Worm (Caenorhabditis elegans): Measurements from ENCODE around the gene chch-3.

The chch-3 gene

DNA sequence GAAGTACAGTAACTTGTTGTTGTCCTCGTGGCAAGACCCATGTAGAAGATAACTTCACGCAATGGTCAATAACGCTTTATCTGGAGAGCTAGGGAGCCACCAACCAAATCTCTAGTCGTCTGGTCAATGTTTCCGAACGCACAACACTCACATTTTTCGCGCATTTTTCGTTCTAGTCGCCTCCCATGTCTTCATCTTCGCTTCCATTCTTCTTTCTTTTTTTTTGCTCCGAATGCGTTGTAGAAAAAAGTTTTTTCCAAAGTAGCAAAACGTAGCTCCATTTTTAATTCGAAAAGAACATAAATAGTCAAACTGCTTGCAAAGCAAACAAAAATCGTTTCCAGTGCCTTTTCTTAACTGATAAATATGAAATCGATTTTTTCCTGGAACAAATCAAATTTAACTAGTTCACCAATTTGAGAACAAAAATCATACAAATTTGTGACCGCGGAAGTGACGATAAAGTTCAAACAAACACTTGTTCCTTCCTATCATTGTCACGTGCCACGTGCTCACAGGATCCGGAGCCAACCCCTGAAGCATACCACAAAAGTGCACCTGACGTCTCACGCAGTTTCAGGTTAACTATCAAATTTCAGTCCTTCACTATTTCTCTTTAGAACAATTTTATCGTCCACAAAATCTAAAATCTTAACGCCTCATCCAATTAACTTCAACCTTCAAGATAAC is 2.2 kb downstream of the chch-3 start (continued):
- TF ChIP-seq pha-4 (GFP tag; IDR thresholded peaks at IDR 0.05) (no peak), pha-4 (tag; optimal IDR thresholded peaks at IDR 0.05) (no peak), mep-1 (tag; optimal IDR thresholded peaks at IDR 0.05) (no peak), sdz-12 (GFP tag; optimal IDR thresholded peaks at IDR 0.05) (no peak), F26F4.8 (GFP tag; conservative IDR thresholded peaks at IDR 0.05) (no peak)

DNA sequence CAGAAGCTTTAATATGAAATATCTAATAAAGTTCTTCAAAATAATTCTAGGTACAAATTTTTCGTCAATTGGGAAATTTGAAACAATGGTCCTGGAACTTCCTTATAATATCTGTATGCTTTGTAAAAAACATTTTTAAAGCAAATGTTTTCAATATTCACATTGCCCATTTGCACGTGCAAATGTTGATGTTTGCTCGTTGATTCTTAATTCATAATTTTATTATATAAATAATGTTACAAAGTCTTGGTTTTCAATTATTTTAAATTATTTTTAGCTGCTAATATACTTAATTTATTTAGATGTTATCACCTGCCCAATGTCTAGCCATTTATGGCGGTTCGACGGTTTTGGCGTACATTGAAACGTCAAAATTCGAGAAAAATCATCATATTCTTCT is 5.2 kb downstream of the chch-3 start, which contains the start of gene M176.11:
Gene M176.11, plus strand, starts transcription at position 301 of the 400 bp plus-strand sequence.
- TF ChIP-seq lin-15B (tag; optimal IDR thresholded peaks at IDR 0.05) (no peak), pqm-1 (tag; optimal IDR thresholded peaks at IDR 0.05) (no peak), lin-39 (tag; optimal IDR thresholded peaks at IDR 0.05) (no peak), ceh-20 (GFP tag; IDR thresholded peaks at IDR 0.05) (no peak), jun-1 (tag; optimal IDR thresholded peaks at IDR 0.05) (no peak), nhr-77 (tag; optimal IDR thresholded peaks at IDR 0.05) (no peak), spr-3 (GFP tag; optimal IDR thresholded peaks at IDR 0.05) (no peak)

DNA sequence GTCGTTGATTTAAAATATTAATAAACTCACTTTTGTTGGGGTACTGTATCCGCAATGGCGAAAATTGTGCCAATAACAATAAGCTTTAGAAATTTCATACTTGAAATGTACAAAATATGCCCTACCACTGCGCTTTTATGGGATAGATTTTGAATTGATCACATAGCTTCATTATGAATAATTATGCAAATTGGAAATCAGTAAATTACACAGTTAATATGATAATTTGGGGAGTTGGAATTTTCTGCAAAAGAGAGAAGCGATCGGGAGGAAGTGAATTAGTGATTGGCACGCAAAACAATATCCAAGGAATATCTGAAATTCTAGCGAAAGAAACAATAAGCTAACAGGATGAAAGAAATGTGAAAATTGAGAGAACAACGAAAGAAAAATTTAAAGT is 9.3 kb downstream of the chch-3 start, which contains the start of gene M176.10:
Gene M176.10, minus strand, starts transcription at position 101 of the 400 bp plus-strand sequence.
- TF ChIP-seq zfp-2 (tag; optimal IDR thresholded peaks at IDR 0.05): no peak
- no peak for TF ChIP-seq ZK546.5 (tag; optimal IDR thresholded peaks at IDR 0.05)
- no peak for TF ChIP-seq nhr-11 (tag; optimal IDR thresholded peaks at IDR 0.05)
- no peak for TF ChIP-seq nhr-41 (GFP tag; IDR thresholded peaks at IDR 0.05)
- TF ChIP-seq mep-1 (tag; optimal IDR thresholded peaks at IDR 0.05): no peak
- TF ChIP-seq snpc-4 (tag; optimal IDR thresholded peaks at IDR 0.05): no peak
- TF ChIP-seq ceh-28 (tag; optimal IDR thresholded peaks at IDR 0.05): no peak
- TF ChIP-seq nhr-6 (tag; optimal IDR thresholded peaks at IDR 0.05): no peak
- TF ChIP-seq hmg-1.1 (GFP tag; IDR thresholded peaks at IDR 0.05): no peak
- TF ChIP-seq Y5F2A.4 (GFP tag; optimal IDR thresholded peaks at IDR 0.05): no peak
- TF ChIP-seq hlh-11 (tag; optimal IDR thresholded peaks at IDR 0.05): no peak
- no peak for TF ChIP-seq egl-43 (GFP tag; IDR thresholded peaks at IDR 0.05)
- TF ChIP-seq Y48G9A.11 (GFP tag; IDR thresholded peaks at IDR 0.05): no peak
- no peak for TF ChIP-seq nhr-10 (tag; optimal IDR thresholded peaks at IDR 0.05)

DNA sequence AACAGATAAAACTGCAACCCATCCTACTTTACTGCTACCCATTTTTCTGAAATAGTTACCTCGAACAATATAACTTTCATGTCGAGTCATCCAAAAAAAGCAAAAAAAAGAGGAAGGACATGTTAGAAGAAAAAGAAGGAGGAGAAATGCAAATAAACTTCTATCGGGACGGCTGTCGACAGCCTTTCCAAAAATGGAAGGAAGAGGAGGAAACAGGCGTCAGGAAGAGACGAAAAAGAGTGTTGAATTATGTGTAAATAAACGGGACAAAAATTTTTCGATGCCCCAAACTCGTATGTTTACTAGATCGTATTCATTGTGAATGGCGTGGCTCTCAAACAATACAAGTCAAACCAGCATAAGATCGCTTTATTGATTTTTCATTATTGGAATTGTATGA is 10.8 kb downstream of the chch-3 start, which contains the start of gene M176.5:
Gene M176.5, minus strand, starts transcription at position 101 of the 400 bp plus-strand sequence.
- no peak for TF ChIP-seq nhr-42 (GFP tag; IDR thresholded peaks at IDR 0.05)
- TF ChIP-seq pha-4 (GFP tag; IDR thresholded peaks at IDR 0.05): no peak
- peak; percentile 42 for TF ChIP-seq pha-4 (tag; optimal IDR thresholded peaks at IDR 0.05)
- TF ChIP-seq unc-62 (GFP tag; optimal IDR thresholded peaks at IDR 0.05 in 1 of 2): peak in 1 of 2 experiments; percentile 44
- TF ChIP-seq unc-62 (tag; optimal IDR thresholded peaks at IDR 0.05): no peak
- no peak for TF ChIP-seq F10B5.3 (tag; optimal IDR thresholded peaks at IDR 0.05)

DNA sequence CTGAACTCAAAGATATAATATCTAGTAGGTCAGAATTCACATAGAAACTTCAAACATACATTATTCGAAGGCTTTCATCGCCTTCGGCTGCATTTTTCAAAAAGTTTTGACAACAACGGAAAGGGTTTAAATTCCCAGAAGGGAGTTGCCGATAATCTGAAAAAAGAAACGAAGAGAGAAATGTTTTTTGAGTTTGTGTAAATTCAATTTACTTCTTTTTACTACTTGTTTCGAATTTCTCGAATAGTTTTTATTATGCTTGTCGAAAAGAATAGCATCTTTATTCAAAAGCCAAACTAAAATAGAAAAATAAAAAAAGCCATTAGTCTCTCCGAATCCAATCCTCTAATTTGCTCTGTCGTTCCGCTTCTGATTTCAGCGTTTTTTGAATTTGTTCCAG is 14.3 kb downstream of the chch-3 start:
- TF ChIP-seq daf-19 (GFP tag; conservative IDR thresholded peaks at IDR 0.05) (no peak), Y5F2A.4 (GFP tag; optimal IDR thresholded peaks at IDR 0.05) (no peak), ces-1 (GFP tag; optimal IDR thresholded peaks at IDR 0.05) (peak; percentile 37), nhr-102 (tag; optimal IDR thresholded peaks at IDR 0.05) (no peak), fkh-10 (GFP tag; optimal IDR thresholded peaks at IDR 0.05) (peak; percentile 42)

DNA sequence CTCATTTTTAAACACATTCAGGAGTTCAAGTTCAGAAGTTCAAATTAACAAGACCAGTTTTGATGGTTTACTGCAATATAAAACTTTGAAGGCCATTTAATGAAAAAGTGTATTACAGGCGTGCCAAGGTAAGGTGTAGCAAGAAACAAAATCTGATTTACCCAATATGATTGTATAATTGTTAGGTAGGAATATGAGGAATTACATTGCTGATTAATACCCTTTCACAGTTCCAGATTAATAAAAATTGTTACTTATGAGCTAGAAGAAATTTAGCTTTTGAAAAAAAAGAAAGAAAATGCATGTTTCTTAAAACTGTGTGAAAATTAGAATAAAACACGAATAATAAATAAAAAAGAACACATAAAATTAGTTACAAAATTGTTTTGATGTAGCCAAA is 16.8 kb downstream of the chch-3 start, which contains the start of gene kin-15:
Gene kin-15, minus strand, starts transcription at position 101 of the 400 bp plus-strand sequence.
- TF ChIP-seq Y105C5A.15 (GFP tag; IDR thresholded peaks at IDR 0.05) (no peak), unc-130 (GFP tag; optimal IDR thresholded peaks at IDR 0.05) (no peak), zag-1 (tag; optimal IDR thresholded peaks at IDR 0.05) (no peak), dve-1 (tag; optimal IDR thresholded peaks at IDR 0.05; ENCODE audit: insufficient read depth) (no peak), ceh-62 (tag; optimal IDR thresholded peaks at IDR 0.05) (no peak), nhr-25 (tag; optimal IDR thresholded peaks at IDR 0.05; ENCODE audit: borderline replicate concordance, insufficient read depth) (no peak), nhr-28 (tag; optimal IDR thresholded peaks at IDR 0.05) (no peak), F37D6.2 (tag; optimal IDR thresholded peaks at IDR 0.05) (no peak), T20F7.1 (GFP tag; optimal IDR thresholded peaks at IDR 0.05) (no peak), dmd-6 (GFP tag; IDR thresholded peaks at IDR 0.05) (no peak), skn-1 (tag; optimal IDR thresholded peaks at IDR 0.05) (no peak), nhr-77 (tag; optimal IDR thresholded peaks at IDR 0.05) (no peak), nhr-102 (tag; optimal IDR thresholded peaks at IDR 0.05) (no peak), Y5F2A.4 (GFP tag; optimal IDR thresholded peaks at IDR 0.05) (no peak)
